Worm (Caenorhabditis elegans): Measurements from ENCODE around the gene cit-1.1.
A peak's percentile ranks its signal among the peaks of the same experiment; 100 is the strongest.

DNA sequence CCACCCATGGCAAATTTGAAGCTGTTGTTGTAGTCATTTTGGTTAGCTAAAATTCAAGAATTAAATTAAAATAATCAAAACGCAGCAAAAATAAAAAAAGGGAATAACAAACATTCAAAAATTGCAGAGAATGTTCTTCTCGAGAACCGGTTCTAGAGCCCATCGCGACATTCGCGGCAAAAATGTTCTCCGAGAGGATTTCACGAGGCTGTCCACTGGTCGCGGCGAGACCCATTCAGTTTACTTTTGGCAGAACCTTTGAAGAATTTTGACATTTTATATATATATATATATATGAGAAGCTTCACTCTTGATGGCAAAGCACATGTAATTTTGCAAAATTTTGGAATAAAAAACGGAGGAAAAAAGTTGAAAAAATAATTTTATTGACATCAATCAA lies 19.9 kb upstream of the cit-1.1 start, which contains the start of gene F44B9.8:
- TF ChIP-seq Y55F3AM.14 (GFP tag; optimal IDR thresholded peaks at IDR 0.05) (no peak), lin-13 (GFP tag; optimal IDR thresholded peaks at IDR 0.05) (peak; percentile 63), fos-1 (tag; optimal IDR thresholded peaks at IDR 0.05) (peak; percentile 38), egl-27 (tag; optimal IDR thresholded peaks at IDR 0.05) (no peak), ztf-4 (tag; optimal IDR thresholded peaks at IDR 0.05) (no peak), sma-3 (GFP tag; optimal IDR thresholded peaks at IDR 0.05) (peak; percentile 57), skn-1 (tag; optimal IDR thresholded peaks at IDR 0.05) (no peak), unc-62 (GFP tag; optimal IDR thresholded peaks at IDR 0.05) (no peak), nhr-237 (tag; optimal IDR thresholded peaks at IDR 0.05) (no peak)

Measured in whole organism, L2 larva.